Fruit fly (Drosophila melanogaster): ENCODE results near the gene CG13994.

Gene CG13994

DNA sequence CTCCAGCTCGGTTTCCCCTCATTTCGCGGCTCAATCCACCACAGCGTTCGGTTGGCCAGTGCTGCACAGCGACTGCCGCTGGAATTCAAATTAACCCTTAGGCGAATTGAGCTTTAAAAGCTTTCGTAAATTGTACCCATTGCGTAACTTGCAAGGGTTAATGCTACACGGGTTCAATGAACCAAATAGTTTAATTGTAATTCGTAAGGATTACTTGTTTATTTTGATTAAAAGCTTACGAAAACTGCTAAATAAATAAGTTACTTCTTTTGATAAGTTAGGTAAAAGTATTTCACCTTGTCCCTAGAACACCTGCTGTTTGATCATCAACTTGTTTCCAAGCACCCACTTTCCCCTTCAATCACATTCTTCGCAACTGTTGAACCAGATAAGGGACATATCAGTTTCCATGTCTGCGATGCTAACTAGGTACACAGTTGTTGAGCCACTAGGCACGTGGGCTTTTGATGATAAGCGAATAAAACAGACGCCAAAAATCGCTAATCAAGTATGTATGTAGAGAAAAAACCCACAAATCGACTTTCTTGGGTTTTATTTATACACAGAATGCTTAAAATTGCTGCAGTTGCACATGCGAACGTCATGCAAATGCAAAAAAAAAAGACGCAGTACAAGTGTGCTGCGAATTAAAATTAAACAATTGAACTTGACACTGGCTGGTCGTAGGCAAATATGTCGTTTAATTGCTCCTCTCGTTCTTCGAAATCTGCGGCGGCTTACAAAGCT lies 16.6 kb upstream of the CG13994 start, which contains the start of gene Pfas (continued):
- TF ChIP-seq pan (optimal IDR thresholded peaks at IDR 0.05): no peak
- peak in 1 of 2 experiments; percentile 49 for TF ChIP-seq pan (GFP tag; optimal IDR thresholded peaks at IDR 0.05 in 1 of 2, IDR thresholded peaks at IDR 0.05 in 1 of 2)
- peak; percentile 34 for TF ChIP-seq crc (GFP tag; optimal IDR thresholded peaks at IDR 0.05)
- TF ChIP-seq CG13775 (GFP tag; optimal IDR thresholded peaks at IDR 0.05): no peak
- TF ChIP-seq CG18476 (GFP tag; optimal IDR thresholded peaks at IDR 0.05): no peak
- peak; percentile 7 for TF ChIP-seq CTCF (GFP tag; optimal IDR thresholded peaks at IDR 0.05)
- TF ChIP-seq Dip2 (GFP tag; IDR thresholded peaks at IDR 0.05): no peak
- no peak for TF ChIP-seq sr (GFP tag; IDR thresholded peaks at IDR 0.05)
- peak; percentile 72 for TF ChIP-seq HLH54F (GFP tag; optimal IDR thresholded peaks at IDR 0.05)
- peak; percentile 46 for TF ChIP-seq ERR (GFP tag; optimal IDR thresholded peaks at IDR 0.05)
- TF ChIP-seq Antp (GFP tag; optimal IDR thresholded peaks at IDR 0.05): peak; percentile 38
- no peak for TF ChIP-seq gcm2 (GFP tag; optimal IDR thresholded peaks at IDR 0.05)
- TF ChIP-seq Atf6 (GFP tag; IDR thresholded peaks at IDR 0.05): peak; percentile 61
- peak; percentile 38 for TF ChIP-seq pb (GFP tag; optimal IDR thresholded peaks at IDR 0.05)
- TF ChIP-seq CG1603 (tag; optimal IDR thresholded peaks at IDR 0.05): peak; percentile 58
- TF ChIP-seq sens-2 (GFP tag; IDR thresholded peaks at IDR 0.05): no peak
- peak; percentile 55 for TF ChIP-seq ind (GFP tag; optimal IDR thresholded peaks at IDR 0.05)
- TF ChIP-seq CG3407 (GFP tag; optimal IDR thresholded peaks at IDR 0.05): peak; percentile 6
- peak; percentile 5 for TF ChIP-seq tin (GFP tag; optimal IDR thresholded peaks at IDR 0.05)
- TF ChIP-seq lola (GFP tag; optimal IDR thresholded peaks at IDR 0.05): no peak
- no peak for TF ChIP-seq CG3995 (GFP tag; optimal IDR thresholded peaks at IDR 0.05)
- peak; percentile 81 for TF ChIP-seq Dp (GFP tag; optimal IDR thresholded peaks at IDR 0.05)
- TF ChIP-seq Lpt (GFP tag; optimal IDR thresholded peaks at IDR 0.05): no peak
- no peak for TF ChIP-seq CG31388 (GFP tag; optimal IDR thresholded peaks at IDR 0.05)
- TF ChIP-seq eyg (GFP tag; optimal IDR thresholded peaks at IDR 0.05): peak; percentile 17
- no peak for TF ChIP-seq stwl (tag; optimal IDR thresholded peaks at IDR 0.05)
- TF ChIP-seq Adf1 (GFP tag; IDR thresholded peaks at IDR 0.05): 0 out of 2 replicates have a peak, but pooled peaks have one; percentile 34
- peak; percentile 40 for TF ChIP-seq unpg (GFP tag; optimal IDR thresholded peaks at IDR 0.05)
- TF ChIP-seq cad (GFP tag; optimal IDR thresholded peaks at IDR 0.05): no peak
- no peak for TF ChIP-seq eve (GFP tag; optimal IDR thresholded peaks at IDR 0.05)
- TF ChIP-seq CG17359 (tag; optimal IDR thresholded peaks at IDR 0.05): peak; percentile 22
- no peak for TF ChIP-seq CG11560 (tag; IDR thresholded peaks at IDR 0.05)
- TF ChIP-seq mam (GFP tag; optimal IDR thresholded peaks at IDR 0.05): peak; percentile 67
- no peak for TF ChIP-seq prd (optimal IDR thresholded peaks at IDR 0.05)
- 0 out of 3 replicates have a peak, but pooled peaks have one; percentile 35 for TF ChIP-seq prd (GFP tag; IDR thresholded peaks at IDR 0.05)
- no peak for TF ChIP-seq zen2 (GFP tag; IDR thresholded peaks at IDR 0.05; ENCODE audit: partially characterized antibody)
- TF ChIP-seq CG6272 (GFP tag; IDR thresholded peaks at IDR 0.05): no peak
- TF ChIP-seq gem (tag; optimal IDR thresholded peaks at IDR 0.05): no peak
- TF ChIP-seq Lim3 (GFP tag; IDR thresholded peaks at IDR 0.05): no peak
- peak; percentile 72 for TF ChIP-seq CHES-1-like (GFP tag; optimal IDR thresholded peaks at IDR 0.05)
- peak; percentile 27 for TF ChIP-seq repo (GFP tag; optimal IDR thresholded peaks at IDR 0.05)
- TF ChIP-seq CG2120 (GFP tag; optimal IDR thresholded peaks at IDR 0.05): peak; percentile 88
- TF ChIP-seq oc (tag; optimal IDR thresholded peaks at IDR 0.05): peak; percentile 15
- TF ChIP-seq Camta (GFP tag; optimal IDR thresholded peaks at IDR 0.05): peak; percentile 52
- TF ChIP-seq Rx (GFP tag; IDR thresholded peaks at IDR 0.05): no peak
- no peak for TF ChIP-seq CG3163 (GFP tag; optimal IDR thresholded peaks at IDR 0.05)
- no peak for TF ChIP-seq CG14441 (GFP tag; IDR thresholded peaks at IDR 0.05)
- peak; percentile 63 for TF ChIP-seq pho (GFP tag; optimal IDR thresholded peaks at IDR 0.05)
- no peak for TF ChIP-seq Sin3A (optimal IDR thresholded peaks at IDR 0.05)
- peak in 1 of 2 experiments; percentile 41 for TF ChIP-seq Hr78 (GFP tag; optimal IDR thresholded peaks at IDR 0.05)
- TF ChIP-seq CG7556 (GFP tag; optimal IDR thresholded peaks at IDR 0.05): peak; percentile 42
- peak; percentile 25 for TF ChIP-seq MESR4 (GFP tag; optimal IDR thresholded peaks at IDR 0.05)

Measured in whole organism, embryonic.